Worm (Caenorhabditis elegans): Measurements from ENCODE around the gene sri-33.

sri-33 gene

ce11 chrII:3113289-3113688 is 43.4 kb downstream of the sri-33 start:
- TF ChIP-seq ceh-48 (tag; optimal IDR thresholded peaks at IDR 0.05), result no peak
- TF ChIP-seq ztf-16 (tag; optimal IDR thresholded peaks at IDR 0.05), result no peak
- no peak for TF ChIP-seq ahr-1 (tag; optimal IDR thresholded peaks at IDR 0.05)
- no peak for TF ChIP-seq fkh-10 (GFP tag; optimal IDR thresholded peaks at IDR 0.05)
- no peak for TF ChIP-seq unc-3 (GFP tag; conservative IDR thresholded peaks at IDR 0.05)
- TF ChIP-seq unc-3 (tag; optimal IDR thresholded peaks at IDR 0.05), result no peak
- TF ChIP-seq hlh-6 (tag; optimal IDR thresholded peaks at IDR 0.05), result no peak
- no peak for TF ChIP-seq F13H6.1 (tag; optimal IDR thresholded peaks at IDR 0.05)

ce11 chrII:3112313-3112712 is 44.3 kb downstream of the sri-33 start, which contains the start of gene Y25C1A.2:
TSS of gene Y25C1A.2 (plus strand) at chrII:3112613.
- no peak for TF ChIP-seq che-1 (tag; optimal IDR thresholded peaks at IDR 0.05)
- TF ChIP-seq gmeb-2 (tag; optimal IDR thresholded peaks at IDR 0.05), result no peak

DNA sequence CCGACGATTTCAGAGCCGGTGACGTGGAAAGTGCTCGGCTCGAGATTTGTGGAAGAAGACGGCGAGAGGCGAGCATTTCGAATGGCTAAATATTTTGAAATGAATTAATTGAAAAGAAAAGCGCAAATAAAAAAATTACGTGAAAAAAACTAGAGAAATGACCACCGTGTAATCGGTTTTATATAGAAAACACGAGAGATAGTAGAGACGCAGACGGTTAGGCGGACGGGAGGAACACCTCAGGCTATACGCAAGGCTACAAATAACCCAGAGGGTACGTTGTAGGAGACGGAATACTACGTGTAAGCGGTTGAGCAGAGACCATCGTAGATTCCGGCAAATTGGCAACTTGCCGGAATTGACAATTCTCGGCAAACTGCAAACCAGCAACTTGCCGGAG is 45.5 kb downstream of the sri-33 start, which contains the start of gene Y25C1A.13:
Gene Y25C1A.13 (minus strand): TSS at position 101 of the 400 bp plus-strand sequence.
- TF ChIP-seq pha-4 (tag; optimal IDR thresholded peaks at IDR 0.05) (no peak), dmd-4 (tag; optimal IDR thresholded peaks at IDR 0.05; ENCODE audit: borderline replicate concordance) (no peak), pros-1 (tag; optimal IDR thresholded peaks at IDR 0.05) (no peak), C08G9.2 (tag; optimal IDR thresholded peaks at IDR 0.05) (no peak), unc-55 (GFP tag; optimal IDR thresholded peaks at IDR 0.05) (no peak), zip-5 (tag; optimal IDR thresholded peaks at IDR 0.05) (no peak), ahr-1 (tag; optimal IDR thresholded peaks at IDR 0.05) (no peak), nfya-1 (tag; optimal IDR thresholded peaks at IDR 0.05) (no peak), ceh-24 (tag; optimal IDR thresholded peaks at IDR 0.05) (no peak), ttx-3 (tag; optimal IDR thresholded peaks at IDR 0.05) (no peak), ceh-9 (tag; optimal IDR thresholded peaks at IDR 0.05) (no peak)

ce11 chrII:3110099-3110498 is 46.5 kb downstream of the sri-33 start:
- no peak for TF ChIP-seq madf-2 (tag; optimal IDR thresholded peaks at IDR 0.05)
- no peak for TF ChIP-seq ttx-3 (tag; optimal IDR thresholded peaks at IDR 0.05)
- no peak for TF ChIP-seq fkh-10 (GFP tag; optimal IDR thresholded peaks at IDR 0.05)
- no peak for TF ChIP-seq sox-4 (tag; optimal IDR thresholded peaks at IDR 0.05)
- no peak for TF ChIP-seq syd-9 (tag; optimal IDR thresholded peaks at IDR 0.05)
- TF ChIP-seq ceh-2 (tag; optimal IDR thresholded peaks at IDR 0.05), result no peak
- no peak for TF ChIP-seq nhr-11 (tag; optimal IDR thresholded peaks at IDR 0.05)

- TF ChIP-seq ref-2 (tag; optimal IDR thresholded peaks at IDR 0.05) (no peak), nhr-11 (tag; optimal IDR thresholded peaks at IDR 0.05) (no peak), che-1 (tag; optimal IDR thresholded peaks at IDR 0.05) (no peak)
These were observed 47.1 kb downstream of the sri-33 start for ce11 chrII:3109533-3109932.

- TF ChIP-seq hlh-30 (tag; optimal IDR thresholded peaks at IDR 0.05; ENCODE audit: insufficient read depth) (no peak), K02D7.2 (tag; optimal IDR thresholded peaks at IDR 0.05) (no peak), nhr-232 (tag; optimal IDR thresholded peaks at IDR 0.05) (no peak), nhr-11 (tag; optimal IDR thresholded peaks at IDR 0.05) (no peak), pha-4 (tag; optimal IDR thresholded peaks at IDR 0.05) (no peak), ahr-1 (tag; optimal IDR thresholded peaks at IDR 0.05) (no peak), hlh-6 (tag; optimal IDR thresholded peaks at IDR 0.05) (peak; percentile 34), lim-6 (tag; optimal IDR thresholded peaks at IDR 0.05) (no peak), ceh-18 (tag; optimal IDR thresholded peaks at IDR 0.05) (no peak)
These were observed 48.5 kb downstream of the sri-33 start for ce11 chrII:3108101-3108500.

- TF ChIP-seq syd-9 (tag; optimal IDR thresholded peaks at IDR 0.05) (no peak), rnt-1 (tag; optimal IDR thresholded peaks at IDR 0.05) (no peak), ets-4 (tag; optimal IDR thresholded peaks at IDR 0.05) (no peak)
These were observed 50.9 kb downstream of the sri-33 start, which contains the start of gene clec-122 for ce11 chrII:3105765-3106164. TSS of gene clec-122 (plus strand) at chrII:3106065.
